Fruit fly (Drosophila melanogaster) whole organism, embryonic: ENCODE measurements around the gene CG13086.

Experiments
- Atf-2 ChIP-seq: fragments of 200-800 bp; sonication (Bioruptor generic); optimal IDR thresholded peaks from 2 replicates; lab custom pipeline; 2016; ENCODE audit warnings: missing biosample characterization, missing genetic modification characterization
- Atf6 ChIP-seq: fragments of 200-800 bp; sonication (Bioruptor generic); IDR thresholded peaks from 2 replicates; pipeline ENCODE4 v1.3.6; 2022; ENCODE audit warnings: missing biosample characterization, missing genetic modification characterization
- Bgb ChIP-seq: fragments of 200-800 bp; sonication (Bioruptor generic); IDR thresholded peaks from 2 replicates; pipeline ENCODE4 v1.3.6; 2022; ENCODE audit warnings: missing biosample characterization, missing genetic modification characterization; ENCODE audit not compliant: partially characterized antibody
- CG10267 ChIP-seq: fragments of 200-800 bp; sonication (Bioruptor generic); optimal IDR thresholded peaks from 2 replicates; lab custom pipeline; 2018; ENCODE audit warnings: missing biosample characterization, mild to moderate bottlenecking, missing genetic modification characterization, moderate library complexity
- CG10565 ChIP-seq: fragments of 200-800 bp; sonication (Bioruptor generic); optimal IDR thresholded peaks from 3 replicates; lab custom pipeline; 2016; ENCODE audit warnings: missing biosample characterization, mild to moderate bottlenecking, missing genetic modification characterization
- CG10979 ChIP-seq: fragments of 200-800 bp; sonication (Bioruptor generic); optimal IDR thresholded peaks from 2 replicates; lab custom pipeline; 2018; ENCODE audit warnings: missing biosample characterization, mild to moderate bottlenecking, missing genetic modification characterization, moderate library complexity
- CG12155 ChIP-seq: fragments of 200-800 bp; sonication (Bioruptor generic); optimal IDR thresholded peaks from 3 replicates; lab custom pipeline; 2016; ENCODE audit warnings: missing biosample characterization, missing genetic modification characterization
- CG1233 ChIP-seq: fragments of 200-800 bp; sonication (Bioruptor generic); optimal IDR thresholded peaks from 4 replicates; lab custom pipeline; 2018; ENCODE audit warnings: missing biosample characterization, mild to moderate bottlenecking, missing genetic modification characterization
- CG14050 ChIP-seq: fragments of 200-800 bp; sonication (Bioruptor generic); IDR thresholded peaks from 3 replicates; pipeline ENCODE4 v1.3.6; 2022; ENCODE audit warnings: missing biosample characterization, missing genetic modification characterization
- CG15073 ChIP-seq: fragments of 200-800 bp; sonication (Bioruptor generic); optimal IDR thresholded peaks from 2 replicates; lab custom pipeline; 2016; ENCODE audit warnings: missing biosample characterization, missing genetic modification characterization
- CG15601 ChIP-seq: fragments of 200-800 bp; sonication (Bioruptor generic); optimal IDR thresholded peaks from 3 replicates; lab custom pipeline; 2019; ENCODE audit warnings: missing biosample characterization, mild to moderate bottlenecking, missing genetic modification characterization, moderate library complexity
- CG17361 ChIP-seq: fragments of 200-800 bp; sonication (Bioruptor generic); IDR thresholded peaks from 3 replicates; pipeline ENCODE4 v1.3.6; 2022; ENCODE audit warnings: missing biosample characterization, missing genetic modification characterization
- CG17612 ChIP-seq: fragments of 200-800 bp; sonication (Bioruptor generic); IDR thresholded peaks from 2 replicates; pipeline ENCODE4 v1.3.6; 2022; ENCODE audit warnings: missing biosample characterization, missing genetic modification characterization
- CG18011 ChIP-seq: fragments of 200-800 bp; sonication (Bioruptor generic); optimal IDR thresholded peaks from 2 replicates; lab custom pipeline; 2017; ENCODE audit warnings: missing biosample characterization, missing genetic modification characterization, mild to moderate bottlenecking, moderate library complexity, missing genotype
- CG2202 ChIP-seq: fragments of 200-800 bp; sonication (Bioruptor generic); optimal IDR thresholded peaks from 2 replicates; lab custom pipeline; 2018; ENCODE audit warnings: missing biosample characterization, mild to moderate bottlenecking, missing genetic modification characterization
- CG2875 ChIP-seq: fragments of 200-800 bp; sonication (Bioruptor generic); optimal IDR thresholded peaks from 2 replicates; lab custom pipeline; 2017; ENCODE audit warnings: missing biosample characterization, mild to moderate bottlenecking, missing genetic modification characterization, missing genetic modification reagents
- CG2889 ChIP-seq: fragments of 200-800 bp; sonication (Bioruptor generic); IDR thresholded peaks from 3 replicates; pipeline ENCODE4 v1.3.6; 2022; ENCODE audit warnings: missing biosample characterization, missing genetic modification characterization
- CG3995 ChIP-seq: fragments of 200-800 bp; sonication (Bioruptor generic); optimal IDR thresholded peaks from 3 replicates; lab custom pipeline; 2016; ENCODE audit warnings: missing biosample characterization, missing genetic modification characterization
- CG4424 ChIP-seq: fragments of 200-800 bp; sonication (Bioruptor generic); optimal IDR thresholded peaks from 3 replicates; lab custom pipeline; 2016; ENCODE audit warnings: missing biosample characterization, missing genetic modification characterization
- CG4854 ChIP-seq: fragments of 200-800 bp; sonication (Bioruptor generic); optimal IDR thresholded peaks from 2 replicates; lab custom pipeline; 2016; ENCODE audit warnings: missing biosample characterization, missing genetic modification characterization, inconsistent platforms
- CG5245 ChIP-seq: fragments of 200-800 bp; sonication (Bioruptor generic); optimal IDR thresholded peaks from 3 replicates; lab custom pipeline; 2016; ENCODE audit warnings: missing biosample characterization, missing genetic modification characterization
- CG6813 ChIP-seq: fragments of 200-800 bp; sonication (Bioruptor generic); optimal IDR thresholded peaks from 2 replicates; lab custom pipeline; 2017; ENCODE audit warnings: missing biosample characterization, missing genetic modification characterization, mild to moderate bottlenecking, moderate library complexity, missing genetic modification reagents
- CG6854 ChIP-seq: fragments of 200-800 bp; sonication (Bioruptor generic); optimal IDR thresholded peaks from 3 replicates; lab custom pipeline; 2017; ENCODE audit warnings: missing biosample characterization, mild to moderate bottlenecking, missing genetic modification characterization
- CG7556 ChIP-seq: fragments of 200-800 bp; sonication (Bioruptor generic); optimal IDR thresholded peaks from 2 replicates; lab custom pipeline; 2017; ENCODE audit warnings: missing biosample characterization, mild to moderate bottlenecking, missing genetic modification characterization
- CG7963 ChIP-seq: fragments of 200-800 bp; sonication (Bioruptor generic); IDR thresholded peaks from 3 replicates; pipeline ENCODE4 v1.3.6; 2022; ENCODE audit warnings: missing biosample characterization, missing genetic modification characterization; ENCODE audit not compliant: partially characterized antibody
- CG9609 ChIP-seq: fragments of 200-800 bp; sonication (Bioruptor generic); optimal IDR thresholded peaks from 3 replicates; lab custom pipeline; 2016; ENCODE audit warnings: missing biosample characterization, missing genetic modification characterization
- CG9817 ChIP-seq: fragments of 200-800 bp; sonication (Bioruptor generic); optimal IDR thresholded peaks from 2 replicates; lab custom pipeline; 2018; ENCODE audit warnings: missing biosample characterization, mild to moderate bottlenecking, missing genetic modification characterization, moderate library complexity
- D19A ChIP-seq: fragments of 200-800 bp; optimal IDR thresholded peaks from 3 replicates; lab custom pipeline; 2019; ENCODE audit warnings: missing biosample characterization, mild to moderate bottlenecking, missing genetic modification characterization, moderate library complexity
- Hr51 ChIP-seq, 2 experiments: fragments of 200-800 bp; sonication (Bioruptor generic); optimal IDR thresholded peaks; 2 replicates in 1 of 2; 3 replicates in 1 of 2; lab custom pipeline; 2016 to 2018; ENCODE audit warnings: missing biosample characterization in 2 of 2, missing genetic modification characterization in 2 of 2, mild to moderate bottlenecking in 1 of 2, moderate library complexity in 1 of 2
- MESR4 ChIP-seq: fragments of 200-800 bp; sonication (Bioruptor generic); optimal IDR thresholded peaks from 2 replicates; lab custom pipeline; 2018; ENCODE audit warnings: missing biosample characterization, mild to moderate bottlenecking, missing genetic modification characterization, moderate library complexity
- NC2β ChIP-seq: fragments of 200-800 bp; sonication (Bioruptor generic); optimal IDR thresholded peaks from 2 replicates; lab custom pipeline; 2016; ENCODE audit warnings: missing biosample characterization, missing genetic modification characterization
- ab ChIP-seq: fragments of 200-800 bp; sonication (Bioruptor generic); optimal IDR thresholded peaks from 2 replicates; lab custom pipeline; 2016; ENCODE audit warnings: missing biosample characterization, missing genetic modification characterization
- ase ChIP-seq: fragments of 200-800 bp; sonication (Bioruptor generic); IDR thresholded peaks from 3 replicates; pipeline ENCODE4 v1.3.6; 2022; ENCODE audit warnings: missing biosample characterization, missing genetic modification characterization
- btn ChIP-seq: fragments of 200-800 bp; sonication (Bioruptor generic); optimal IDR thresholded peaks from 2 replicates; lab custom pipeline; 2016; ENCODE audit warnings: missing biosample characterization, missing genetic modification characterization
- dysf ChIP-seq: fragments of 200-800 bp; sonication (Bioruptor generic); IDR thresholded peaks from 3 replicates; pipeline ENCODE4 v1.3.6; 2022; ENCODE audit warnings: missing biosample characterization, missing genetic modification characterization
- ems ChIP-seq: fragments of 200-800 bp; sonication (Bioruptor generic); optimal IDR thresholded peaks from 3 replicates; lab custom pipeline; 2016; ENCODE audit warnings: missing biosample characterization, missing genetic modification characterization
- lab ChIP-seq: fragments of 200-800 bp; sonication (Bioruptor generic); optimal IDR thresholded peaks from 3 replicates; lab custom pipeline; 2017; ENCODE audit warnings: missing biosample characterization, missing genetic modification characterization, mild to moderate bottlenecking, moderate library complexity, missing genetic modification reagents
- lilli ChIP-seq: fragments of 200-800 bp; sonication (Bioruptor generic); optimal IDR thresholded peaks from 3 replicates; lab custom pipeline; 2016; ENCODE audit warnings: missing biosample characterization, missing genetic modification characterization
- nerfin-2 ChIP-seq: fragments of 200-800 bp; sonication (Bioruptor generic); IDR thresholded peaks from 2 replicates; pipeline ENCODE4 v1.3.6; 2022; ENCODE audit warnings: missing biosample characterization, missing genetic modification characterization; ENCODE audit not compliant: partially characterized antibody
- oc ChIP-seq: fragments of 200-800 bp; sonication (Bioruptor generic); optimal IDR thresholded peaks from 2 replicates; lab custom pipeline; 2018; ENCODE audit warnings: missing biosample characterization, mild to moderate bottlenecking, missing genetic modification characterization, moderate library complexity
- odd ChIP-seq: fragments of 200-800 bp; sonication (Bioruptor generic); optimal IDR thresholded peaks from 2 replicates; lab custom pipeline; 2017; ENCODE audit warnings: missing biosample characterization, mild to moderate bottlenecking, missing genetic modification characterization
- phol ChIP-seq: fragments of 200-800 bp; sonication (Bioruptor generic); optimal IDR thresholded peaks from 3 replicates; lab custom pipeline; 2018; ENCODE audit warnings: missing biosample characterization, mild to moderate bottlenecking, missing genetic modification characterization, moderate library complexity
- prd ChIP-seq, 3 experiments: fragments of >200 bp in 2 of 3; fragments of 200-800 bp in 1 of 3; sonication (Bioruptor generic) in 1 of 3; optimal IDR thresholded peaks in 2 of 3; IDR thresholded peaks in 1 of 3; 2 replicates in 2 of 3; 3 replicates in 1 of 3; pipeline versions ENCODE4 v1.3.6 to Lab custom; 2017 to 2022; ENCODE audit warnings: missing biosample characterization in 1 of 3, missing genetic modification characterization in 1 of 3
- sim ChIP-seq: fragments of 200-800 bp; sonication (Bioruptor generic); IDR thresholded peaks from 2 replicates; pipeline ENCODE4 v1.3.6; 2022; ENCODE audit warnings: missing biosample characterization, missing genetic modification characterization
- sima ChIP-seq: fragments of 200-800 bp; sonication (Bioruptor generic); optimal IDR thresholded peaks from 2 replicates; lab custom pipeline; 2016; ENCODE audit warnings: missing biosample characterization, missing genetic modification characterization
- sna ChIP-seq: fragments of 200-800 bp; sonication (Bioruptor generic); IDR thresholded peaks from 2 replicates; pipeline ENCODE4 v1.3.6; 2022; ENCODE audit warnings: missing biosample characterization, missing genetic modification characterization; ENCODE audit not compliant: partially characterized antibody
- so ChIP-seq: fragments of 200-800 bp; sonication (Bioruptor generic); IDR thresholded peaks from 3 replicates; pipeline ENCODE4 v1.3.6; 2022; ENCODE audit warnings: missing biosample characterization, missing genetic modification characterization
- tap ChIP-seq: fragments of 200-800 bp; optimal IDR thresholded peaks from 3 replicates; lab custom pipeline; 2019; ENCODE audit warnings: missing biosample characterization, mild to moderate bottlenecking, missing genetic modification characterization, moderate library complexity
- tll ChIP-seq, 2 experiments: fragments of 200-800 bp in 1 of 2; fragments of >200 bp in 1 of 2; sonication (Bioruptor generic) in 1 of 2; optimal IDR thresholded peaks; 2 replicates each; lab custom pipeline; 2017 to 2019; ENCODE audit warnings: missing biosample characterization in 2 of 2, missing genetic modification characterization in 2 of 2, mild to moderate bottlenecking in 1 of 2, moderate library complexity in 1 of 2

The CG13086 gene

DNA sequence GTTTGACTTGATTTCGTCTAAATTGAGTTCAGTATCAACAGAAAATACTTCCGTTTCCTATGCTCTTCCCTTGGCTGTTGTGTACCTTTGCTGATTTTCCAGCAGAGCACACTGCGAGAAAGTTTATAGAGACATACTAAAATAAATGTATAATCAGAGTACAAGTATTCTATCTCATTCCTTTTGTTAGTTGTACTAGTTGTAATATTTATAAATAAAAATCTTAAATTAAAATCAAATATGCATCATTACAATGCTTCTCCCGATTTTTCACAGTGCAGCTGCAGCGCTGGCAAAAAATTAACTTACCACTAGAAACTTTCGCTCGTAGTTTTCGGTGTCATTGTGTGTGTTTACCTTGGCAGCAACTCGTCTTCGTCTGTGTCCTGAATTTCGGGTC lies 29.1 kb upstream of the CG13086 start (continued):
- TF ChIP-seq tap (tag; lab: Kevin White, UChicago) (peak; percentile 55), CG4854 (no peak), Hr51 (GFP tag; optimal IDR thresholded peaks at IDR 0.05; lab: Kevin White, UChicago) (peak; percentile 21 to 58), lilli (GFP tag; lab: Kevin White, UChicago) (peak; percentile 52), CG2202 (tag; lab: Kevin White, UChicago) (peak; percentile 47), tll (GFP tag; optimal IDR thresholded peaks at IDR 0.05; lab: Kevin White, UChicago) (no peak), CG7963 (GFP tag; lab: Robert Waterston, UW) (no peak), CG6813 (GFP tag; lab: Kevin White, UChicago) (peak; percentile 53), Bgb (GFP tag; lab: Robert Waterston, UW) (no peak), CG10979 (tag; lab: Kevin White, UChicago) (peak; percentile 78), CG17612 (GFP tag; lab: Robert Waterston, UW) (no peak), CG12155 (GFP tag; lab: Kevin White, UChicago) (peak; percentile 42), odd (peak; percentile 31), sim (GFP tag; lab: Robert Waterston, UW) (no peak), lab (GFP tag; lab: Kevin White, UChicago) (peak; percentile 67), prd (optimal IDR thresholded peaks at IDR 0.05; lab: Kevin White, UChicago) (no peak), prd (GFP tag; IDR thresholded peaks at IDR 0.05; lab: Robert Waterston, UW) (peak; percentile 91), CG9817 (tag; lab: Kevin White, UChicago) (peak; percentile 1), ase (GFP tag; lab: Robert Waterston, UW) (0 out of 3 replicates have a peak, but pooled peaks have one; percentile 43), CG14050 (0 out of 3 replicates have a peak, but pooled peaks have one; percentile 17), CG5245 (peak; percentile 43), CG4424 (GFP tag; lab: Kevin White, UChicago) (peak; percentile 62), CG1233 (GFP tag; lab: Kevin White, UChicago) (peak; percentile 47), MESR4 (GFP tag; lab: Kevin White, UChicago) (no peak), sna (GFP tag; lab: Robert Waterston, UW) (no peak), sima (GFP tag; lab: Kevin White, UChicago) (no peak), CG18011 (no peak), nerfin-2 (GFP tag; lab: Robert Waterston, UW) (no peak), NC2β (GFP tag; lab: Kevin White, UChicago) (peak; percentile 36), CG2875 (peak; percentile 7), CG15073 (no peak), CG10565 (GFP tag; lab: Kevin White, UChicago) (no peak), CG17361 (GFP tag; lab: Robert Waterston, UW) (peak; percentile 68; the same call in 2 of the 3 replicates), dysf (peak; percentile 58; the same call in 2 of the 3 replicates), CG10267 (tag; lab: Kevin White, UChicago) (peak; percentile 71), Atf-2 (peak; percentile 15), D19A (tag; lab: Kevin White, UChicago) (peak; percentile 57), CG7556 (GFP tag; lab: Kevin White, UChicago) (peak; percentile 70), ab (GFP tag; lab: Kevin White, UChicago) (no peak), CG3995 (GFP tag; lab: Kevin White, UChicago) (no peak), CG2889 (GFP tag; lab: Robert Waterston, UW) (no peak), phol (tag; lab: Kevin White, UChicago) (peak; percentile 76), oc (tag; lab: Kevin White, UChicago) (no peak), CG6854 (peak; percentile 46), Atf6 (GFP tag; lab: Robert Waterston, UW) (peak; percentile 54; the same call in 1 of the 2 replicates), so (GFP tag; lab: Robert Waterston, UW) (0 out of 3 replicates have a peak, but pooled peaks have one; percentile 45), CG9609 (peak; percentile 11), btn (GFP tag; lab: Kevin White, UChicago) (no peak), CG15601 (tag; lab: Kevin White, UChicago) (peak; percentile 30), ems (GFP tag; lab: Kevin White, UChicago) (peak; percentile 42)
